Worm (Caenorhabditis elegans): ENCODE data around the gene C30G12.1.
A peak's percentile ranks its signal among the peaks of the same experiment; 100 is the strongest.

The C30G12.1 gene

ce11 chrII:7305558-7305957 is 6.4 kb downstream of the C30G12.1 start, which contains the start of gene brf-1:
Gene brf-1 (plus strand): TSS chrII:7305858.
- no peak for TF ChIP-seq lin-15B (tag; optimal IDR thresholded peaks at IDR 0.05)
- TF ChIP-seq nhr-84 (tag; optimal IDR thresholded peaks at IDR 0.05) = no peak
- no peak for TF ChIP-seq ceh-82 (tag; optimal IDR thresholded peaks at IDR 0.05)

DNA sequence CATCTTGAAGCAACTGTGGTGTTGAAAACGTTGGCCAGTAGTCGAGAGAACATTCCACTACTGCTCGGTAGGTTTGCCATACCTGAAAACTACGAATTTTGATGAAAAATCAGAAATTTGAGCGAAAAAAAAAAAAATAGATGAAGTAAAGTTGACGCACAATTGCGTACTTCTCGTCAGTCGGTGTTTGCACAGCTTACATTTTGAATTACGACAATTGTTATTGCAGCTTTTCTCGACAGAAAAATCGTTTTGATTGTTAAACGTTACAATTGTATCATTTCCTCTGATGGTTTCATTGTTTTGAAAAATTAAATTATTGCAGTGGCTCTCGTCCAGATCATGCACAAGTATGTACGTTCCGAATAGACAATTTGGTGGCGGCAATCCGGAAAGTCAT is 10.9 kb downstream of the C30G12.1 start, which contains the start of the genes F45E12.5 and cnep-1:
Gene F45E12.5, minus strand, starts transcription at position 93 of the 400 bp plus-strand sequence.
Gene cnep-1, plus strand, starts transcription at position 326 of the 400 bp plus-strand sequence.
- TF ChIP-seq fkh-10 (GFP tag; optimal IDR thresholded peaks at IDR 0.05) (no peak), skn-1 (tag; optimal IDR thresholded peaks at IDR 0.05) (no peak), F16B12.6 (tag; optimal IDR thresholded peaks at IDR 0.05) (peak; percentile 77), dsc-1 (tag; optimal IDR thresholded peaks at IDR 0.05) (no peak), efl-1 (optimal IDR thresholded peaks at IDR 0.05) (peak; percentile 34 to 42), efl-1 (GFP tag; optimal IDR thresholded peaks at IDR 0.05 in 1 of 2) (peak; percentile 32 to 53), lin-35 (GFP tag; optimal IDR thresholded peaks at IDR 0.05) (peak; percentile 20 to 54), mef-2 (tag; optimal IDR thresholded peaks at IDR 0.05) (no peak), mep-1 (tag; optimal IDR thresholded peaks at IDR 0.05) (peak; percentile 27), dpl-1 (GFP tag; optimal IDR thresholded peaks at IDR 0.05) (peak in 2 of 3 experiments; percentile 12 to 29), C34B4.2 (tag; optimal IDR thresholded peaks at IDR 0.05) (no peak), Y116A8C.19 (tag; optimal IDR thresholded peaks at IDR 0.05; ENCODE audit: borderline replicate concordance) (no peak), lsy-2 (tag; optimal IDR thresholded peaks at IDR 0.05) (peak in 1 of 2 experiments; percentile 56), blmp-1 (tag; optimal IDR thresholded peaks at IDR 0.05) (peak; percentile 18), jun-1 (tag; optimal IDR thresholded peaks at IDR 0.05) (no peak)

- TF ChIP-seq mab-9 (GFP tag; IDR thresholded peaks at IDR 0.05) (no peak), efl-1 (optimal IDR thresholded peaks at IDR 0.05) (no peak), efl-1 (GFP tag; optimal IDR thresholded peaks at IDR 0.05 in 1 of 2) (no peak), tbx-2 (tag; optimal IDR thresholded peaks at IDR 0.05) (no peak), nhr-71 (tag; optimal IDR thresholded peaks at IDR 0.05) (no peak), sox-4 (tag; optimal IDR thresholded peaks at IDR 0.05) (no peak), ceh-90 (tag; optimal IDR thresholded peaks at IDR 0.05) (no peak), F16B12.6 (tag; optimal IDR thresholded peaks at IDR 0.05) (no peak), fkh-4 (tag; optimal IDR thresholded peaks at IDR 0.05; ENCODE audit: borderline replicate concordance) (no peak), nhr-19 (GFP tag; conservative IDR thresholded peaks at IDR 0.05) (no peak), hlh-17 (GFP tag; optimal IDR thresholded peaks at IDR 0.05; ENCODE audit: borderline replicate concordance) (no peak), elt-2 (tag; optimal IDR thresholded peaks at IDR 0.05) (no peak), ama-1 (optimal IDR thresholded peaks at IDR 0.05) (no peak)
These were observed 14.9 kb downstream of the C30G12.1 start, which contains the start of gene F45E12.6 for ce11 chrII:7314083-7314482. Gene F45E12.6 (minus strand): TSS chrII:7314183.

DNA sequence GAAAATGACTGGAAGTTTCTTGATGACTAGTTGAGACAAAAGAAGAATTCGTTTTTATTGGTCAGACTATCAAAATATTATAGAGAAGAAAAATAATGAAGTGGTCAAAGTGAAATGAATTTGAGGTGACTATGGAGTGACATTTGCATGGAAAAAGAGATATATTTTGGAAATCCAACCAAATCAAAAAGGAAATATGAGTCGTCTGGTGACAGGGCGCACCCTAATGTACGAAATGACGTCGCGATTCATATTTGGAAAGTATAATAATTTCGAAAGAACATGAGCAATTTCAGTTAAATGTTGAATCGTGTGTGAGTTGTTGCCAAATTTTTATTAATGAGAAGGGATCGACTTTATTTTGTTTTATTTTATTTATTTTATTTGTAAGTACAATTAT is 18.3 kb downstream of the C30G12.1 start, which contains the start of gene F21D12.2:
Gene F21D12.2, plus strand, starts transcription at position 301 of the 400 bp plus-strand sequence.
- TF ChIP-seq zag-1 (tag; optimal IDR thresholded peaks at IDR 0.05) (no peak), C16A3.4 (tag; optimal IDR thresholded peaks at IDR 0.05) (no peak), ztf-4 (tag; optimal IDR thresholded peaks at IDR 0.05) (no peak), snpc-4 (tag; optimal IDR thresholded peaks at IDR 0.05) (no peak), mab-9 (GFP tag; IDR thresholded peaks at IDR 0.05) (no peak), aly-2 (tag; optimal IDR thresholded peaks at IDR 0.05) (no peak), lin-39 (tag; optimal IDR thresholded peaks at IDR 0.05) (no peak), elt-2 (tag; optimal IDR thresholded peaks at IDR 0.05) (no peak), nhr-71 (tag; optimal IDR thresholded peaks at IDR 0.05) (no peak), rnt-1 (tag; optimal IDR thresholded peaks at IDR 0.05) (no peak), pqm-1 (tag; optimal IDR thresholded peaks at IDR 0.05) (no peak), nhr-12 (tag; optimal IDR thresholded peaks at IDR 0.05) (no peak), ets-5 (GFP tag; IDR thresholded peaks at IDR 0.05) (no peak), nhr-19 (GFP tag; conservative IDR thresholded peaks at IDR 0.05) (no peak), elt-3 (tag; optimal IDR thresholded peaks at IDR 0.05) (no peak), nhr-77 (tag; optimal IDR thresholded peaks at IDR 0.05) (no peak)
